Fruit fly (Drosophila melanogaster) whole organism, embryonic: Measurements from ENCODE around the gene CG34462.

Source experiments
- CG1529 ChIP-seq: fragments of 200-800 bp; sonication (Bioruptor generic); optimal IDR thresholded peaks from 3 replicates; lab custom pipeline; 2018; ENCODE audit warnings: missing biosample characterization, missing genetic modification characterization
- CG1603 ChIP-seq: fragments of 200-800 bp; sonication (Bioruptor generic); optimal IDR thresholded peaks from 2 replicates; lab custom pipeline; 2019; ENCODE audit warnings: missing biosample characterization, mild to moderate bottlenecking, missing genetic modification characterization, moderate library complexity
- CG9215 ChIP-seq: fragments of 200-800 bp; sonication (Bioruptor generic); IDR thresholded peaks from 2 replicates; pipeline ENCODE4 v1.3.6; 2022; ENCODE audit warnings: missing biosample characterization, missing genetic modification characterization
- chif ChIP-seq, 2 experiments: fragments of 200-800 bp; sonication (Bioruptor generic); optimal IDR thresholded peaks; 3 replicates each; lab custom pipeline; 2016; ENCODE audit warnings: missing biosample characterization in 2 of 2, missing genetic modification characterization in 2 of 2
- esg ChIP-seq: fragments of 200-800 bp; sonication (Bioruptor generic); conservative IDR thresholded peaks from 2 replicates; pipeline ENCODE4 v1.3.6; 2022; ENCODE audit warnings: missing biosample characterization, missing genetic modification characterization
- fd64A ChIP-seq: fragments of 200-800 bp; sonication (Bioruptor generic); optimal IDR thresholded peaks from 3 replicates; lab custom pipeline; 2018; ENCODE audit warnings: missing biosample characterization, mild to moderate bottlenecking, missing genetic modification characterization
- otp ChIP-seq: fragments of 200-800 bp; sonication (Bioruptor generic); IDR thresholded peaks from 3 replicates; pipeline ENCODE4, ENCODE4 v1.3.6; 2022; ENCODE audit warnings: missing biosample characterization, missing genetic modification characterization
- p53 ChIP-seq: fragments of 200-800 bp; sonication (Bioruptor generic); optimal IDR thresholded peaks from 2 replicates; lab custom pipeline; 2016; ENCODE audit warnings: missing biosample characterization, missing genetic modification characterization
- pan ChIP-seq, 4 experiments: fragments of >200 bp in 3 of 4; fragments of 200-800 bp in 1 of 4; sonication (Bioruptor generic) in 1 of 4; optimal IDR thresholded peaks in 3 of 4; IDR thresholded peaks in 1 of 4; 2 replicates each; pipeline versions ENCODE4 v1.3.6 to Lab custom; 2017 to 2022; ENCODE audit warnings: missing biosample characterization in 2 of 4, missing genetic modification characterization in 2 of 4, mixed read lengths in 1 of 4
- phol ChIP-seq: fragments of 200-800 bp; sonication (Bioruptor generic); optimal IDR thresholded peaks from 3 replicates; lab custom pipeline; 2018; ENCODE audit warnings: missing biosample characterization, mild to moderate bottlenecking, missing genetic modification characterization, moderate library complexity
- psq ChIP-seq: fragments of 200-800 bp; sonication (Bioruptor generic); optimal IDR thresholded peaks from 2 replicates; lab custom pipeline; 2017; ENCODE audit warnings: missing biosample characterization, missing genetic modification characterization

dm6 chr3L:8358138-8358537 lies 29.8 kb downstream of the CG34462 start:
- TF ChIP-seq psq (no peak), otp (GFP tag; lab: Robert Waterston, UW) (no peak), CG9215 (GFP tag; lab: Robert Waterston, UW) (no peak), esg (GFP tag; lab: Robert Waterston, UW) (no peak), pan (optimal IDR thresholded peaks at IDR 0.05; lab: Kevin White, UChicago) (no peak), pan (GFP tag; optimal IDR thresholded peaks at IDR 0.05 in 1 of 2, IDR thresholded peaks at IDR 0.05 in 1 of 2) (no peak), CG1603 (tag; lab: Kevin White, UChicago) (no peak), p53 (GFP tag; lab: Kevin White, UChicago) (no peak), chif (GFP tag; optimal IDR thresholded peaks at IDR 0.05; lab: Kevin White, UChicago) (no peak), fd64A (GFP tag; lab: Kevin White, UChicago) (no peak), phol (no peak), CG1529 (GFP tag; lab: Kevin White, UChicago) (no peak)
